Fruit fly (Drosophila melanogaster) whole organism, embryonic: ENCODE measurements around the gene CG13000.

Experiments used
- Atf6 ChIP-seq: fragments of 200-800 bp; sonication (Bioruptor generic); IDR thresholded peaks from 2 replicates; pipeline ENCODE4 v1.3.6; 2022; ENCODE audit warnings: missing biosample characterization, missing genetic modification characterization
- BtbVII ChIP-seq: fragments of 200-800 bp; sonication (Bioruptor generic); optimal IDR thresholded peaks from 3 replicates; lab custom pipeline; 2017; ENCODE audit warnings: missing biosample characterization, mild to moderate bottlenecking, missing genetic modification characterization
- CG10979 ChIP-seq: fragments of 200-800 bp; sonication (Bioruptor generic); optimal IDR thresholded peaks from 2 replicates; lab custom pipeline; 2018; ENCODE audit warnings: missing biosample characterization, mild to moderate bottlenecking, missing genetic modification characterization, moderate library complexity
- CG15601 ChIP-seq: fragments of 200-800 bp; sonication (Bioruptor generic); optimal IDR thresholded peaks from 3 replicates; lab custom pipeline; 2019; ENCODE audit warnings: missing biosample characterization, mild to moderate bottlenecking, missing genetic modification characterization, moderate library complexity
- CG16815 ChIP-seq: fragments of 200-800 bp; sonication (Bioruptor generic); optimal IDR thresholded peaks from 3 replicates; lab custom pipeline; 2017; ENCODE audit warnings: missing biosample characterization, mild to moderate bottlenecking, missing genetic modification characterization
- CG1792 ChIP-seq: fragments of 200-800 bp; sonication (Bioruptor generic); optimal IDR thresholded peaks from 2 replicates; lab custom pipeline; 2016; ENCODE audit warnings: missing biosample characterization, missing genetic modification characterization
- CG18764 ChIP-seq: fragments of 200-800 bp; sonication (Bioruptor generic); optimal IDR thresholded peaks from 3 replicates; lab custom pipeline; 2016; ENCODE audit warnings: missing biosample characterization, missing genetic modification characterization
- CG3065 ChIP-seq: fragments of 200-800 bp; sonication (Bioruptor generic); optimal IDR thresholded peaks from 2 replicates; lab custom pipeline; 2016; ENCODE audit warnings: missing biosample characterization, missing genetic modification characterization
- CG3407 ChIP-seq: fragments of 200-800 bp; sonication (Bioruptor generic); optimal IDR thresholded peaks from 2 replicates; lab custom pipeline; 2018; ENCODE audit warnings: missing biosample characterization, mild to moderate bottlenecking, missing genetic modification characterization
- CG34376 ChIP-seq: fragments of 200-800 bp; sonication (Bioruptor generic); optimal IDR thresholded peaks from 2 replicates; lab custom pipeline; 2018; ENCODE audit warnings: missing biosample characterization, mild to moderate bottlenecking, missing genetic modification characterization
- CG34422 ChIP-seq: fragments of 200-800 bp; sonication (Bioruptor generic); IDR thresholded peaks from 3 replicates; pipeline ENCODE4 v1.3.6; 2022; ENCODE audit warnings: missing biosample characterization, missing genetic modification characterization
- CG3726 ChIP-seq: fragments of 200-800 bp; sonication (Bioruptor generic); IDR thresholded peaks from 3 replicates; pipeline ENCODE4, ENCODE4 v1.3.6; 2022; ENCODE audit warnings: missing biosample characterization, missing genetic modification characterization
- CG4360 ChIP-seq: fragments of 200-800 bp; sonication (Bioruptor generic); IDR thresholded peaks from 2 replicates; pipeline ENCODE4 v1.3.6; 2022; ENCODE audit warnings: missing biosample characterization, missing genetic modification characterization
- CG4820 ChIP-seq: fragments of 200-800 bp; sonication (Bioruptor generic); optimal IDR thresholded peaks from 3 replicates; lab custom pipeline; 2016; ENCODE audit warnings: missing biosample characterization, missing genetic modification characterization
- CG5180 ChIP-seq: fragments of 200-800 bp; sonication (Bioruptor generic); optimal IDR thresholded peaks from 3 replicates; lab custom pipeline; 2017; ENCODE audit warnings: missing biosample characterization, missing genetic modification characterization, mild to moderate bottlenecking, moderate library complexity, missing genetic modification reagents
- CG7786 ChIP-seq: fragments of 200-800 bp; sonication (Bioruptor generic); optimal IDR thresholded peaks from 2 replicates; lab custom pipeline; 2016; ENCODE audit warnings: missing biosample characterization, missing genetic modification characterization
- CG7963 ChIP-seq: fragments of 200-800 bp; sonication (Bioruptor generic); IDR thresholded peaks from 3 replicates; pipeline ENCODE4 v1.3.6; 2022; ENCODE audit warnings: missing biosample characterization, missing genetic modification characterization; ENCODE audit not compliant: partially characterized antibody
- CG9817 ChIP-seq: fragments of 200-800 bp; sonication (Bioruptor generic); optimal IDR thresholded peaks from 2 replicates; lab custom pipeline; 2018; ENCODE audit warnings: missing biosample characterization, mild to moderate bottlenecking, missing genetic modification characterization, moderate library complexity
- Dbx ChIP-seq: fragments of 200-800 bp; sonication (Bioruptor generic); IDR thresholded peaks from 3 replicates; pipeline ENCODE4 v1.3.6; 2022; ENCODE audit warnings: missing biosample characterization, missing genetic modification characterization
- Deaf1 ChIP-seq: fragments of 200-800 bp; optimal IDR thresholded peaks from 3 replicates; lab custom pipeline; 2019; ENCODE audit warnings: missing biosample characterization, mild to moderate bottlenecking, missing genetic modification characterization, moderate library complexity
- Dip2 ChIP-seq: fragments of 200-800 bp; sonication (Bioruptor generic); IDR thresholded peaks from 2 replicates; pipeline ENCODE4 v1.3.6; 2022; ENCODE audit warnings: missing biosample characterization, missing genetic modification characterization
- Dp ChIP-seq: fragments of 200-800 bp; sonication (Bioruptor generic); optimal IDR thresholded peaks from 2 replicates; lab custom pipeline; 2018; ENCODE audit warnings: missing biosample characterization, mild to moderate bottlenecking, missing genetic modification characterization, moderate library complexity
- Elba2 ChIP-seq: fragments of 200-800 bp; sonication (Bioruptor generic); optimal IDR thresholded peaks from 3 replicates; lab custom pipeline; 2016; ENCODE audit warnings: missing biosample characterization, missing genetic modification characterization
- Gsc ChIP-seq: fragments of 200-800 bp; sonication (Bioruptor generic); IDR thresholded peaks from 2 replicates; pipeline ENCODE4 v1.3.6; 2022; ENCODE audit warnings: missing biosample characterization, missing genetic modification characterization
- HmgD ChIP-seq: fragments of 200-800 bp; sonication (Bioruptor generic); optimal IDR thresholded peaks from 3 replicates; lab custom pipeline; 2016; ENCODE audit warnings: missing biosample characterization, missing genetic modification characterization
- HmgZ ChIP-seq: fragments of 200-800 bp; sonication (Bioruptor generic); optimal IDR thresholded peaks from 2 replicates; lab custom pipeline; 2018; ENCODE audit warnings: missing biosample characterization, mild to moderate bottlenecking, missing genetic modification characterization
- Hmx ChIP-seq: fragments of 200-800 bp; sonication (Bioruptor generic); optimal IDR thresholded peaks from 2 replicates; lab custom pipeline; 2016; ENCODE audit warnings: missing biosample characterization, missing genetic modification characterization
- Med ChIP-seq: fragments of 200-800 bp; sonication (Bioruptor generic); peaks from one replicate; lab custom pipeline; 2016; ENCODE audit warnings: missing biosample characterization, missing genetic modification characterization, mild to moderate bottlenecking, inconsistent platforms, moderate library complexity
- Ptx1 ChIP-seq: fragments of 200-800 bp; sonication (Bioruptor generic); IDR thresholded peaks from 2 replicates; pipeline ENCODE4 v1.3.6; 2022; ENCODE audit warnings: missing biosample characterization, missing genetic modification characterization
- Stat92E ChIP-seq, 3 experiments: fragments of >200 bp in 2 of 3; fragments of 200-800 bp in 1 of 3; sonication (Bioruptor generic) in 1 of 3; optimal IDR thresholded peaks; 2 replicates each; lab custom pipeline; 2017 to 2019; ENCODE audit warnings: missing biosample characterization in 3 of 3, missing genetic modification characterization in 3 of 3, mild to moderate bottlenecking in 1 of 3, moderate library complexity in 1 of 3
- Xbp1 ChIP-seq: fragments of 200-800 bp; sonication (Bioruptor generic); optimal IDR thresholded peaks from 3 replicates; lab custom pipeline; 2016; ENCODE audit warnings: missing biosample characterization, mild to moderate bottlenecking, missing genetic modification characterization
- ase ChIP-seq: fragments of 200-800 bp; sonication (Bioruptor generic); IDR thresholded peaks from 3 replicates; pipeline ENCODE4 v1.3.6; 2022; ENCODE audit warnings: missing biosample characterization, missing genetic modification characterization
- bbx ChIP-seq: fragments of 200-800 bp; sonication (Bioruptor generic); IDR thresholded peaks from 2 replicates; pipeline ENCODE4 v1.3.6; 2022; ENCODE audit warnings: missing biosample characterization, missing genetic modification characterization; ENCODE audit not compliant: partially characterized antibody
- bowl ChIP-seq: fragments of 200-800 bp; sonication (Bioruptor generic); IDR thresholded peaks from 2 replicates; pipeline ENCODE4 v1.3.6; 2022; ENCODE audit warnings: missing biosample characterization, missing genetic modification characterization
- br ChIP-seq: fragments of >200 bp; optimal IDR thresholded peaks from 2 replicates; lab custom pipeline; 2017
- caup ChIP-seq: fragments of 200-800 bp; sonication (Bioruptor generic); optimal IDR thresholded peaks from 3 replicates; lab custom pipeline; 2017; ENCODE audit warnings: missing biosample characterization, mild to moderate bottlenecking, missing genetic modification characterization, moderate library complexity; ENCODE audit not compliant: severe bottlenecking
- ewg ChIP-seq: fragments of 200-800 bp; sonication (Bioruptor generic); optimal IDR thresholded peaks from 3 replicates; lab custom pipeline; 2017; ENCODE audit warnings: mild to moderate bottlenecking, missing biosample characterization, missing genetic modification reagents, missing genetic modification characterization
- gfzf ChIP-seq: fragments of 200-800 bp; sonication (Bioruptor generic); optimal IDR thresholded peaks from 2 replicates; lab custom pipeline; 2016; ENCODE audit warnings: missing biosample characterization, mild to moderate bottlenecking, missing genetic modification characterization, moderate library complexity
- jigr1 ChIP-seq: fragments of 200-800 bp; sonication (Bioruptor generic); IDR thresholded peaks from 3 replicates; pipeline ENCODE4 v1.3.6; 2022; ENCODE audit warnings: missing biosample characterization, missing genetic modification characterization
- mam ChIP-seq: fragments of 200-800 bp; sonication (Bioruptor generic); optimal IDR thresholded peaks from 3 replicates; lab custom pipeline; 2016; ENCODE audit warnings: missing biosample characterization, missing genetic modification characterization
- odd ChIP-seq: fragments of 200-800 bp; sonication (Bioruptor generic); optimal IDR thresholded peaks from 2 replicates; lab custom pipeline; 2017; ENCODE audit warnings: missing biosample characterization, mild to moderate bottlenecking, missing genetic modification characterization
- pnt ChIP-seq: fragments of 200-800 bp; sonication (Bioruptor generic); optimal IDR thresholded peaks from 3 replicates; lab custom pipeline; 2016; ENCODE audit warnings: missing biosample characterization, missing genetic modification characterization
- ro ChIP-seq: fragments of 200-800 bp; sonication (Bioruptor generic); IDR thresholded peaks from 2 replicates; pipeline ENCODE4 v1.3.6; 2022; ENCODE audit warnings: missing biosample characterization, missing genetic modification characterization
- slbo ChIP-seq: fragments of 200-800 bp; sonication (Bioruptor generic); IDR thresholded peaks from 2 replicates; pipeline ENCODE4 v1.3.6; 2022; ENCODE audit warnings: missing biosample characterization, missing genetic modification characterization
- tna ChIP-seq: fragments of 200-800 bp; sonication (Bioruptor generic); IDR thresholded peaks from 2 replicates; pipeline ENCODE4 v1.3.6; 2022; ENCODE audit warnings: missing biosample characterization, missing genetic modification characterization; ENCODE audit not compliant: partially characterized antibody
- trh ChIP-seq: fragments of 200-800 bp; sonication (Bioruptor generic); optimal IDR thresholded peaks from 2 replicates; lab custom pipeline; 2016; ENCODE audit warnings: missing biosample characterization, missing genetic modification characterization
- vvl ChIP-seq: fragments of 200-800 bp; sonication (Bioruptor generic); IDR thresholded peaks from 2 replicates; pipeline ENCODE4 v1.3.6; 2022; ENCODE audit warnings: missing biosample characterization, missing genetic modification characterization
- z ChIP-seq: fragments of 200-800 bp; sonication (Bioruptor generic); IDR thresholded peaks from 3 replicates; pipeline ENCODE4 v1.3.6; 2022; ENCODE audit warnings: missing biosample characterization, missing genetic modification characterization

Gene CG13000

DNA sequence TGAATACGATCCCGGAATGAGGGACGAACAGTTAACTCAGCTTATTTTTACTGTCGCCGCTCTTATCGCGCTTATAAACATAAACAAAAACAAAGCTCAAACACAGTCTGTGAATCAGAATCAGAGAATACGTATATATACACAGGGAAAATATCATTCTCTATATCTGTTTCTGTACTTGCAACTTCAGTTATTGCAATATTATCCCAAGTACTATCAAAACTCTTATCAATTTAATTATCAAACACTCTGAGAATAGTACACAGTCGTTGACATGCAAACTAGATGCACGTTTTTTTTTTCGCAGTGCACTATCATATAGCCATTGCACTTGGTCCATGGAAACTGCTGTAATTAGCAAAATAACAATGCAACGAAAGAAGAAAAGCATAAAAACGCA lies 2.9 kb downstream of the CG13000 start (continued):
- no peak for TF ChIP-seq Elba2 (GFP tag; lab: Kevin White, UChicago)
- no peak for TF ChIP-seq CG15601
- TF ChIP-seq tna (GFP tag; lab: Robert Waterston, UW): no peak
- no peak for TF ChIP-seq Dip2 (GFP tag; lab: Robert Waterston, UW)
- no peak for TF ChIP-seq CG34422
- peak; percentile 65 for TF ChIP-seq Med
- TF ChIP-seq caup (GFP tag; lab: Kevin White, UChicago): no peak
- TF ChIP-seq mam (GFP tag; lab: Kevin White, UChicago): no peak
- TF ChIP-seq CG7963 (GFP tag; lab: Robert Waterston, UW): no peak
- TF ChIP-seq ewg (GFP tag; lab: Kevin White, UChicago): no peak
- TF ChIP-seq CG10979 (tag; lab: Kevin White, UChicago): peak; percentile 0
- no peak for TF ChIP-seq jigr1 (GFP tag; lab: Robert Waterston, UW)
- no peak for TF ChIP-seq ro
- no peak for TF ChIP-seq br
- 0 out of 2 replicates have a peak, but pooled peaks have one; percentile 19 for TF ChIP-seq vvl (GFP tag; lab: Robert Waterston, UW)
- no peak for TF ChIP-seq CG7786 (GFP tag; lab: Kevin White, UChicago)
- TF ChIP-seq Stat92E (GFP tag; optimal IDR thresholded peaks at IDR 0.05; lab: Kevin White, UChicago): no peak
- no peak for TF ChIP-seq CG4360
- no peak for TF ChIP-seq Dbx (GFP tag; lab: Robert Waterston, UW)
- no peak for TF ChIP-seq Gsc
- no peak for TF ChIP-seq Hmx (GFP tag; lab: Kevin White, UChicago)
- no peak for TF ChIP-seq CG3726 (GFP tag; lab: Robert Waterston, UW)
- no peak for TF ChIP-seq CG18764 (GFP tag; lab: Kevin White, UChicago)
- no peak for TF ChIP-seq CG16815 (GFP tag; lab: Kevin White, UChicago)
- no peak for TF ChIP-seq bbx (GFP tag; lab: Robert Waterston, UW)
- no peak for TF ChIP-seq Deaf1 (tag; lab: Kevin White, UChicago)
- TF ChIP-seq ase (GFP tag; lab: Robert Waterston, UW): 0 out of 3 replicates have a peak, but pooled peaks have one; percentile 20
- no peak for TF ChIP-seq trh
- TF ChIP-seq Atf6: no peak
- peak; percentile 22; the same call in 1 of the 2 replicates for TF ChIP-seq slbo (GFP tag; lab: Robert Waterston, UW)
- TF ChIP-seq Ptx1 (GFP tag; lab: Robert Waterston, UW): 0 out of 2 replicates have a peak, but pooled peaks have one; percentile 35
- no peak for TF ChIP-seq CG3407 (GFP tag; lab: Kevin White, UChicago)
- no peak for TF ChIP-seq BtbVII (GFP tag; lab: Kevin White, UChicago)
- no peak for TF ChIP-seq HmgD (GFP tag; lab: Kevin White, UChicago)
- TF ChIP-seq gfzf (GFP tag; lab: Kevin White, UChicago): no peak
- no peak for TF ChIP-seq CG9817
- TF ChIP-seq CG1792 (GFP tag; lab: Kevin White, UChicago): no peak
- TF ChIP-seq HmgZ (tag; lab: Kevin White, UChicago): no peak
- TF ChIP-seq Xbp1: peak; percentile 8
- no peak for TF ChIP-seq bowl (GFP tag; lab: Robert Waterston, UW)
- TF ChIP-seq CG4820 (GFP tag; lab: Kevin White, UChicago): no peak
- no peak for TF ChIP-seq z (GFP tag; lab: Robert Waterston, UW)
- TF ChIP-seq odd (GFP tag; lab: Kevin White, UChicago): no peak
- no peak for TF ChIP-seq Dp (GFP tag; lab: Kevin White, UChicago)
- TF ChIP-seq CG3065 (GFP tag; lab: Kevin White, UChicago): no peak
- no peak for TF ChIP-seq CG5180 (GFP tag; lab: Kevin White, UChicago)
- TF ChIP-seq pnt (GFP tag; lab: Kevin White, UChicago): no peak
- no peak for TF ChIP-seq CG34376 (GFP tag; lab: Kevin White, UChicago)
